Fruit fly (Drosophila melanogaster): Measurements from ENCODE around the gene CG43703.

Gene CG43703

DNA sequence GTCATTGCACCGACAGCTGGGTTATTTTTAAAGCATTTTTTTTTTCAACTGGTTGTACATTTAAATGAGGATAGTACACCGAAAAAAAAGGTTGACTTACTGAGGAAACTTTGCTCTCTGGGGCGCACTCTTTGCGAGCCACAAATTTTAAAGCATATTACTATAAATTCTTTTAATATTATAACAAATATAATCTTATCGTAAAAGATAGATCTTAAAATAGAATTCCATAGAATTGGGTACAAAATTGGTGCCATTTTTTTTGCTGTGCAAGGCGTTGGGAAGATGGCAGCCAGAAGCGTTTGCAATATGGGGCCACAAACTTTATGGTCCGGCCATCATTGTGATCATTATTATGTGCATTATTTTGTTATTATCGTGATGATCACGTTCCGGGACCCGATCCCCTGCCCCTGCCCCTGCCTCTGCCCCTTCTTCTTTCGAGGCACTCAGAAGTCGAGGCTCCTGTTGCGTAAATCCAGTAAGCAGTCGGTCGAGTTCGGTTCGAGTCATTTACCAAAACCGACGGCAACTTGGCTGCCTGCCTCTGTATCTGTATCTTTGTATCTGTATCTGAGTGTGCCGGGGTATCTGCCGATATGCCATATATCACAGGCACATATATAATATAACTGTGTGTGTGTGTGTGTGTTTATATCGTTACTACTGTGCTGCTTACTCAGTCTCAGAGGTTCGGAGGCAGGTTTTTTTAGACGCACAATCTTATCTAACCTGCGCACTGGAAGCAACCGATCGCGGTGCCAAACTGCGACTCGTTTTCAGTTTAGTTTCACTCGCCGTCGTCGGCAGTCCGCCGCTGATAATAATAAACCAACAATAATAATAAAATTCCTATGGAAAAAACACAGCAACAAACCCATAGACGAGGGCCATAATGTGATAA lies 13.1 kb downstream of the CG43703 start (continued):
- TF ChIP-seq sob (GFP tag; IDR thresholded peaks at IDR 0.05) (no peak), CG32532 (GFP tag; IDR thresholded peaks at IDR 0.05) (no peak), sr (GFP tag; IDR thresholded peaks at IDR 0.05) (no peak), insv (GFP tag; optimal IDR thresholded peaks at IDR 0.05) (no peak), CG34224 (GFP tag; IDR thresholded peaks at IDR 0.05; ENCODE audit: partially characterized antibody) (peak; percentile 33; the same call in 1 of the 3 replicates), CrebB (tag; optimal IDR thresholded peaks at IDR 0.05) (peak; percentile 32), CG13624 (GFP tag; optimal IDR thresholded peaks at IDR 0.05) (peak; percentile 28), odd (GFP tag; optimal IDR thresholded peaks at IDR 0.05) (peak; percentile 42), CG33557 (GFP tag; optimal IDR thresholded peaks at IDR 0.05) (no peak), mld (GFP tag; IDR thresholded peaks at IDR 0.05; ENCODE audit: partially characterized antibody) (no peak), lbe (GFP tag; optimal IDR thresholded peaks at IDR 0.05) (peak; percentile 89), Chrac-16 (GFP tag; optimal IDR thresholded peaks at IDR 0.05) (no peak), Hr51 (GFP tag; optimal IDR thresholded peaks at IDR 0.05) (peak in 1 of 2 experiments; percentile 56), Mad (GFP tag; optimal IDR thresholded peaks at IDR 0.05) (no peak), Elba2 (GFP tag; optimal IDR thresholded peaks at IDR 0.05) (no peak), peb (GFP tag; IDR thresholded peaks at IDR 0.05) (no peak), CG10267 (tag; optimal IDR thresholded peaks at IDR 0.05) (peak; percentile 38), dysf (GFP tag; IDR thresholded peaks at IDR 0.05) (peak; percentile 59), CG2199 (GFP tag; IDR thresholded peaks at IDR 0.05) (peak; percentile 60; the same call in 1 of the 3 replicates), CTCF (GFP tag; optimal IDR thresholded peaks at IDR 0.05) (no peak), run (tag; optimal IDR thresholded peaks at IDR 0.05) (no peak), ase (GFP tag; IDR thresholded peaks at IDR 0.05) (no peak), hth (optimal IDR thresholded peaks at IDR 0.05) (no peak), Dref (GFP tag; IDR thresholded peaks at IDR 0.05) (no peak), gem (tag; optimal IDR thresholded peaks at IDR 0.05) (peak; percentile 70), Camta (GFP tag; optimal IDR thresholded peaks at IDR 0.05) (no peak), sqz (GFP tag; optimal IDR thresholded peaks at IDR 0.05) (peak; percentile 47), ind (GFP tag; optimal IDR thresholded peaks at IDR 0.05) (peak; percentile 13), CG4360 (GFP tag; IDR thresholded peaks at IDR 0.05) (no peak), CG7963 (GFP tag; IDR thresholded peaks at IDR 0.05; ENCODE audit: partially characterized antibody) (no peak), CkIIα-i1 (GFP tag; IDR thresholded peaks at IDR 0.05) (no peak), CG16813 (GFP tag; IDR thresholded peaks at IDR 0.05; ENCODE audit: partially characterized antibody) (no peak), CG14441 (GFP tag; IDR thresholded peaks at IDR 0.05) (peak; percentile 42; the same call in 1 of the 2 replicates), CG17361 (GFP tag; IDR thresholded peaks at IDR 0.05) (peak; percentile 32; the same call in 1 of the 3 replicates), Dip2 (GFP tag; IDR thresholded peaks at IDR 0.05) (no peak), otp (GFP tag; IDR thresholded peaks at IDR 0.05) (no peak), crp (GFP tag; optimal IDR thresholded peaks at IDR 0.05) (no peak), Atf3 (GFP tag; optimal IDR thresholded peaks at IDR 0.05) (no peak), CG32767 (GFP tag; IDR thresholded peaks at IDR 0.05) (no peak), CG6175 (GFP tag; IDR thresholded peaks at IDR 0.05) (peak; percentile 81; the same call in 2 of the 3 replicates), CG6791 (GFP tag; IDR thresholded peaks at IDR 0.05; ENCODE audit: partially characterized antibody) (no peak), CG9727 (GFP tag; optimal IDR thresholded peaks at IDR 0.05) (peak; percentile 36), Deaf1 (tag; optimal IDR thresholded peaks at IDR 0.05) (peak; percentile 90), CG3726 (GFP tag; IDR thresholded peaks at IDR 0.05) (no peak), CG14710 (tag; optimal IDR thresholded peaks at IDR 0.05) (peak; percentile 18), CG3995 (GFP tag; optimal IDR thresholded peaks at IDR 0.05) (peak; percentile 30), CG17612 (GFP tag; IDR thresholded peaks at IDR 0.05) (no peak), YL-1 (GFP tag; optimal IDR thresholded peaks at IDR 0.05) (no peak), CG5953 (GFP tag; IDR thresholded peaks at IDR 0.05) (no peak), zen (tag; optimal IDR thresholded peaks at IDR 0.05) (peak; percentile 16)

Data from whole organism, embryonic.